Fruit fly (Drosophila melanogaster): ENCODE data around the gene Gr98c.

Gene Gr98c

DNA sequence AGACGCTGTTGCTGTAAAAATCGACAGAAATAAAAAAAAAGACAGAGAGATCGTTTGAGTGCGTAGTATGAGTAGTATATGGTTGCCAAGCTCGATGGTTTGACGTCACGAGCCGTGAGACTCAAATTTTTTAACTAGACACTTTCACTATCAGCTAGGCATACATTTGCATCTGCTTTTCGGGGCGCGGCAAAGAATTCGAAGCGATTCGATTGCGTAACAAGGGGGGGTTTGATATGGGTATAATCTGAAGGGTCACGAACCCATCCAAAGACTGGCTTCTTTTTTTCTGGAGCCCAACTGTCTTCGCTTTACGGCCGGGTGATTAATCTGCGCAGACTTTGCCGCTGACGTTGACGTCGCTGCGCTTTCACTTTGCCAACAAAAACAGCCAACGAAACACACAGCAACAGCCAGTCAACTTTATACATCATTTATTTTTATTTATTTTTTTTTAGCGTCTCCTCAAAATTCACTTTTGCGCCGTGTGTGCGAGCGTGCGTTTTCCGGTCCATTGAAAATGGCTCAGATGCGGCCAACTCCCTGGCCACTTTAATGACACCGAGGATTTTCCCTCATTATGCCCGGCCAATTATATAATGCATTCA, 49.4 kb downstream of the Gr98c start:
- TF ChIP-seq foxo (GFP tag; optimal IDR thresholded peaks at IDR 0.05), result no peak
- no peak for TF ChIP-seq Hnf4 (GFP tag; optimal IDR thresholded peaks at IDR 0.05)
- TF ChIP-seq fru (GFP tag; optimal IDR thresholded peaks at IDR 0.05), result no peak
- TF ChIP-seq Hr78 (GFP tag; optimal IDR thresholded peaks at IDR 0.05), result no peak
- no peak for TF ChIP-seq pan (optimal IDR thresholded peaks at IDR 0.05)
- no peak for TF ChIP-seq psq (GFP tag; optimal IDR thresholded peaks at IDR 0.05)
- TF ChIP-seq GATAd (GFP tag; optimal IDR thresholded peaks at IDR 0.05), result no peak
- TF ChIP-seq Hr83 (GFP tag; optimal IDR thresholded peaks at IDR 0.05; ENCODE audit: poor library complexity, severe bottlenecking), result no peak
- no peak for TF ChIP-seq sage (GFP tag; optimal IDR thresholded peaks at IDR 0.05)
- TF ChIP-seq Dfd (GFP tag; optimal IDR thresholded peaks at IDR 0.05), result no peak
- TF ChIP-seq Rel (GFP tag; optimal IDR thresholded peaks at IDR 0.05), result no peak
- no peak for TF ChIP-seq Rel (tag; optimal IDR thresholded peaks at IDR 0.05)
- no peak for TF ChIP-seq dl (GFP tag; optimal IDR thresholded peaks at IDR 0.05; ENCODE audit: insufficient read depth in 1 of 2, partially characterized antibody in 2 of 2)
- TF ChIP-seq Myc (optimal IDR thresholded peaks at IDR 0.05), result no peak
- no peak for TF ChIP-seq Mio (GFP tag; optimal IDR thresholded peaks at IDR 0.05)
- TF ChIP-seq OdsH (GFP tag; optimal IDR thresholded peaks at IDR 0.05), result no peak
- no peak for TF ChIP-seq usp (GFP tag; optimal IDR thresholded peaks at IDR 0.05)
